Worm (Caenorhabditis elegans): ENCODE results near the gene hrpu-1.

DNA sequence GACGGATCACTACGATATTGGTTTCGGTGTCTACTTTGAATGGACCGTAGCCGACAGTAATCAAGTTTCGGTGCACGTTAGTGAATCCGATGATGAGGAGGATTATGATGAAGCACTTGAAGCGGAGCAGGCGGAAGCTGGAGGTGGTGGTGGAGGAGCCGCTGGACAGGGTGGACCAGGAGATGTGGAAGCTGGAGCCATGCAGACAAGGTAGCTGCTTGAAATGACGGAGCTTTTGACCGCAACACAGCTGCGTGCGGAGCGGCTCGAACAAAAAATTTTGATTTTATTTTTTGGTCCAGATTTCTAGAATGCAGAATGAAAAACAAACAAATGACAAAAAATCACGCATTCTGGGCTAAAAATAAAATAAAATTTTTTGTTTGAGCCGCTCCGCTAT is 15.0 kb upstream of the hrpu-1 start:
- TF ChIP-seq nhr-67 (tag; optimal IDR thresholded peaks at IDR 0.05) (no peak), egl-5 (tag; optimal IDR thresholded peaks at IDR 0.05) (no peak), lin-15B (tag; optimal IDR thresholded peaks at IDR 0.05) (no peak), nhr-28 (tag; optimal IDR thresholded peaks at IDR 0.05) (no peak), aly-2 (tag; optimal IDR thresholded peaks at IDR 0.05) (no peak), pha-4 (tag; optimal IDR thresholded peaks at IDR 0.05) (no peak), ama-1 (optimal IDR thresholded peaks at IDR 0.05) (no peak), nhr-11 (tag; optimal IDR thresholded peaks at IDR 0.05) (no peak), ZK546.5 (tag; optimal IDR thresholded peaks at IDR 0.05) (no peak), unc-62 (GFP tag; optimal IDR thresholded peaks at IDR 0.05) (no peak), nhr-237 (tag; optimal IDR thresholded peaks at IDR 0.05) (no peak), nhr-77 (tag; optimal IDR thresholded peaks at IDR 0.05) (no peak)

All from whole organism, L3 larva.